Fruit fly (Drosophila melanogaster) whole organism, embryonic: ENCODE measurements around the gene CG5828.

ENCODE experiments used
- Antp ChIP-seq: fragments of 200-800 bp; sonication (Bioruptor generic); optimal IDR thresholded peaks from 3 replicates; lab custom pipeline; 2016; ENCODE audit warnings: missing biosample characterization, missing genetic modification characterization
- C15 ChIP-seq: fragments of 200-800 bp; sonication (Bioruptor generic); IDR thresholded peaks from 3 replicates; pipeline ENCODE4 v1.3.6; 2022; ENCODE audit warnings: missing biosample characterization, missing genetic modification characterization
- CG10274 ChIP-seq: fragments of 200-800 bp; sonication (Bioruptor generic); optimal IDR thresholded peaks from 3 replicates; lab custom pipeline; 2017; ENCODE audit warnings: missing biosample characterization, mild to moderate bottlenecking, missing genetic modification characterization
- CG18476 ChIP-seq: fragments of 200-800 bp; sonication (Bioruptor generic); optimal IDR thresholded peaks from 2 replicates; lab custom pipeline; 2016; ENCODE audit warnings: missing biosample characterization, mild to moderate bottlenecking, missing genetic modification characterization
- CG18619 ChIP-seq: fragments of 200-800 bp; sonication (Bioruptor generic); optimal IDR thresholded peaks from 3 replicates; lab custom pipeline; 2017; ENCODE audit warnings: missing biosample characterization, mild to moderate bottlenecking, missing genetic modification characterization
- CG2116 ChIP-seq: fragments of 200-800 bp; sonication (Bioruptor generic); optimal IDR thresholded peaks from 3 replicates; lab custom pipeline; 2018; ENCODE audit warnings: missing biosample characterization, mild to moderate bottlenecking, missing genetic modification characterization
- CG2129 ChIP-seq: fragments of 200-800 bp; sonication (Bioruptor generic); IDR thresholded peaks from 2 replicates; pipeline ENCODE4 v1.3.6; 2022; ENCODE audit warnings: missing biosample characterization, missing genetic modification characterization; ENCODE audit not compliant: partially characterized antibody
- CG31365 ChIP-seq: fragments of 200-800 bp; sonication (Bioruptor generic); optimal IDR thresholded peaks from 2 replicates; lab custom pipeline; 2018; ENCODE audit warnings: missing biosample characterization, mild to moderate bottlenecking, missing genetic modification characterization
- CG31441 ChIP-seq: fragments of 200-800 bp; sonication (Bioruptor generic); IDR thresholded peaks from 2 replicates; pipeline ENCODE4 v1.3.6; 2022; ENCODE audit warnings: missing biosample characterization, missing genetic modification characterization
- CG32772 ChIP-seq: fragments of 200-800 bp; sonication (Bioruptor generic); IDR thresholded peaks from 2 replicates; pipeline ENCODE4 v1.3.6; 2022; ENCODE audit warnings: missing biosample characterization, missing genetic modification characterization
- CG5953 ChIP-seq: fragments of 200-800 bp; sonication (Bioruptor generic); IDR thresholded peaks from 2 replicates; pipeline ENCODE4 v1.3.6; 2022; ENCODE audit warnings: missing biosample characterization, missing genetic modification characterization
- CG6765 ChIP-seq: fragments of 200-800 bp; sonication (Bioruptor generic); optimal IDR thresholded peaks from 3 replicates; lab custom pipeline; 2017; ENCODE audit warnings: missing biosample characterization, mild to moderate bottlenecking, missing genetic modification characterization
- CG6813 ChIP-seq: fragments of 200-800 bp; sonication (Bioruptor generic); optimal IDR thresholded peaks from 2 replicates; lab custom pipeline; 2017; ENCODE audit warnings: missing biosample characterization, missing genetic modification characterization, mild to moderate bottlenecking, moderate library complexity, missing genetic modification reagents
- CG7928 ChIP-seq: fragments of 200-800 bp; sonication (Bioruptor generic); optimal IDR thresholded peaks from 2 replicates; lab custom pipeline; 2017; ENCODE audit warnings: missing biosample characterization, mild to moderate bottlenecking, missing genetic modification characterization
- Doc2 ChIP-seq: fragments of 200-800 bp; sonication (Bioruptor generic); IDR thresholded peaks from 2 replicates; pipeline ENCODE4 v1.3.6; 2022; ENCODE audit warnings: missing biosample characterization, missing genetic modification characterization
- Doc3 ChIP-seq: fragments of 200-800 bp; sonication (Bioruptor generic); IDR thresholded peaks from 3 replicates; pipeline ENCODE4 v1.3.6; 2022; ENCODE audit warnings: missing biosample characterization, missing genetic modification characterization; ENCODE audit not compliant: partially characterized antibody
- Drgx ChIP-seq: fragments of 200-800 bp; sonication (Bioruptor generic); IDR thresholded peaks from 2 replicates; pipeline ENCODE4 v1.3.6; 2022; ENCODE audit warnings: missing biosample characterization, missing genetic modification characterization
- E2f1 ChIP-seq: fragments of 200-800 bp; sonication (Bioruptor generic); IDR thresholded peaks from 2 replicates; pipeline ENCODE4 v1.3.6; 2022; ENCODE audit warnings: missing biosample characterization, missing genetic modification characterization
- Elba2 ChIP-seq: fragments of 200-800 bp; sonication (Bioruptor generic); optimal IDR thresholded peaks from 3 replicates; lab custom pipeline; 2016; ENCODE audit warnings: missing biosample characterization, missing genetic modification characterization
- Fer1 ChIP-seq: fragments of 200-800 bp; sonication (Bioruptor generic); optimal IDR thresholded peaks from 2 replicates; lab custom pipeline; 2017; ENCODE audit warnings: missing biosample characterization, mild to moderate bottlenecking, missing genetic modification characterization
- Gsc ChIP-seq: fragments of 200-800 bp; sonication (Bioruptor generic); IDR thresholded peaks from 2 replicates; pipeline ENCODE4 v1.3.6; 2022; ENCODE audit warnings: missing biosample characterization, missing genetic modification characterization
- HLHmδ ChIP-seq: fragments of 200-800 bp; sonication (Bioruptor generic); optimal IDR thresholded peaks from 2 replicates; lab custom pipeline; 2018; ENCODE audit warnings: missing biosample characterization, mild to moderate bottlenecking, missing genetic modification characterization, moderate library complexity
- HmgZ ChIP-seq: fragments of 200-800 bp; sonication (Bioruptor generic); optimal IDR thresholded peaks from 2 replicates; lab custom pipeline; 2018; ENCODE audit warnings: missing biosample characterization, mild to moderate bottlenecking, missing genetic modification characterization
- Lpt ChIP-seq: fragments of >200 bp; optimal IDR thresholded peaks from 2 replicates; lab custom pipeline; 2018; ENCODE audit warnings: missing biosample characterization, missing genetic modification characterization
- MBD-R2 ChIP-seq: fragments of 200-800 bp; sonication (Bioruptor generic); IDR thresholded peaks from 2 replicates; pipeline ENCODE4 v1.3.6; 2022; ENCODE audit warnings: missing biosample characterization, missing genetic modification characterization
- Med ChIP-seq: fragments of 200-800 bp; sonication (Bioruptor generic); peaks from one replicate; lab custom pipeline; 2016; ENCODE audit warnings: missing biosample characterization, missing genetic modification characterization, mild to moderate bottlenecking, inconsistent platforms, moderate library complexity
- Sox100B ChIP-seq: fragments of 200-800 bp; sonication (Bioruptor generic); optimal IDR thresholded peaks from 3 replicates; lab custom pipeline; 2018; ENCODE audit warnings: missing biosample characterization, mild to moderate bottlenecking, missing genetic modification characterization
- Ssrp ChIP-seq: fragments of 200-800 bp; sonication (Bioruptor generic); optimal IDR thresholded peaks from 2 replicates; lab custom pipeline; 2018; ENCODE audit warnings: missing biosample characterization, mild to moderate bottlenecking, missing genetic modification characterization, moderate library complexity
- Xbp1 ChIP-seq: fragments of 200-800 bp; sonication (Bioruptor generic); optimal IDR thresholded peaks from 3 replicates; lab custom pipeline; 2016; ENCODE audit warnings: missing biosample characterization, mild to moderate bottlenecking, missing genetic modification characterization
- ash1 ChIP-seq: fragments of 200-800 bp; sonication (Bioruptor generic); optimal IDR thresholded peaks from 2 replicates; lab custom pipeline; 2018; ENCODE audit warnings: missing biosample characterization, mild to moderate bottlenecking, missing genetic modification characterization
- bbx ChIP-seq: fragments of 200-800 bp; sonication (Bioruptor generic); IDR thresholded peaks from 2 replicates; pipeline ENCODE4 v1.3.6; 2022; ENCODE audit warnings: missing biosample characterization, missing genetic modification characterization; ENCODE audit not compliant: partially characterized antibody
- ci ChIP-seq: fragments of 200-800 bp; sonication (Bioruptor generic); IDR thresholded peaks from 3 replicates; pipeline ENCODE4 v1.3.6; 2022; ENCODE audit warnings: missing biosample characterization, missing genetic modification characterization
- crp ChIP-seq, 2 experiments: fragments of 200-800 bp; sonication (Bioruptor generic); optimal IDR thresholded peaks; 2 replicates in 1 of 2; 3 replicates in 1 of 2; lab custom pipeline; 2017; ENCODE audit warnings: missing biosample characterization in 2 of 2, missing genetic modification characterization in 2 of 2, mild to moderate bottlenecking in 1 of 2, moderate library complexity in 1 of 2
- disco-r ChIP-seq: fragments of 200-800 bp; sonication (Bioruptor generic); optimal IDR thresholded peaks from 2 replicates; lab custom pipeline; 2016; ENCODE audit warnings: missing biosample characterization, missing genetic modification characterization
- en ChIP-seq: fragments of 200-800 bp; sonication (Bioruptor generic); optimal IDR thresholded peaks from 2 replicates; lab custom pipeline; 2016; ENCODE audit warnings: missing biosample characterization, missing genetic modification characterization
- gcm2 ChIP-seq: fragments of 200-800 bp; sonication (Bioruptor generic); optimal IDR thresholded peaks from 2 replicates; lab custom pipeline; 2016; ENCODE audit warnings: missing biosample characterization, missing genetic modification characterization
- gem ChIP-seq: fragments of 200-800 bp; sonication (Bioruptor generic); optimal IDR thresholded peaks from 2 replicates; lab custom pipeline; 2019; ENCODE audit warnings: missing biosample characterization, mild to moderate bottlenecking, missing genetic modification characterization, moderate library complexity
- grau ChIP-seq: fragments of 200-800 bp; optimal IDR thresholded peaks from 3 replicates; lab custom pipeline; 2019; ENCODE audit warnings: missing biosample characterization, mild to moderate bottlenecking, missing genetic modification characterization, moderate library complexity
- grn ChIP-seq: fragments of 200-800 bp; sonication (Bioruptor generic); optimal IDR thresholded peaks from 3 replicates; lab custom pipeline; 2017; ENCODE audit warnings: missing biosample characterization, missing genetic modification characterization
- insv ChIP-seq, 2 experiments: fragments of 200-800 bp; sonication (Bioruptor generic); optimal IDR thresholded peaks; 3 replicates each; lab custom pipeline; 2016 to 2018; ENCODE audit warnings: missing biosample characterization in 2 of 2, missing genetic modification characterization in 2 of 2
- kni ChIP-seq: fragments of 200-800 bp; sonication (Bioruptor generic); optimal IDR thresholded peaks from 3 replicates; lab custom pipeline; 2017; ENCODE audit warnings: mild to moderate bottlenecking, missing biosample characterization, missing genetic modification reagents, missing genetic modification characterization
- lbe ChIP-seq: fragments of 200-800 bp; sonication (Bioruptor generic); optimal IDR thresholded peaks from 2 replicates; lab custom pipeline; 2016; ENCODE audit warnings: missing biosample characterization, mild to moderate bottlenecking, missing genetic modification characterization
- lmd ChIP-seq: fragments of 200-800 bp; sonication (Bioruptor generic); IDR thresholded peaks from 2 replicates; pipeline ENCODE4 v1.3.6; 2022; ENCODE audit warnings: missing biosample characterization, missing genetic modification characterization
- ro ChIP-seq: fragments of 200-800 bp; sonication (Bioruptor generic); IDR thresholded peaks from 2 replicates; pipeline ENCODE4 v1.3.6; 2022; ENCODE audit warnings: missing biosample characterization, missing genetic modification characterization
- schlank ChIP-seq: fragments of 200-800 bp; sonication (Bioruptor generic); optimal IDR thresholded peaks from 2 replicates; lab custom pipeline; 2018; ENCODE audit warnings: missing biosample characterization, mild to moderate bottlenecking, missing genetic modification characterization
- sd ChIP-seq: fragments of 200-800 bp; sonication (Bioruptor generic); optimal IDR thresholded peaks from 3 replicates; lab custom pipeline; 2018; ENCODE audit warnings: missing biosample characterization, mild to moderate bottlenecking, missing genetic modification characterization, moderate library complexity
- sim ChIP-seq: fragments of 200-800 bp; sonication (Bioruptor generic); IDR thresholded peaks from 2 replicates; pipeline ENCODE4 v1.3.6; 2022; ENCODE audit warnings: missing biosample characterization, missing genetic modification characterization
- sna ChIP-seq: fragments of 200-800 bp; sonication (Bioruptor generic); IDR thresholded peaks from 2 replicates; pipeline ENCODE4 v1.3.6; 2022; ENCODE audit warnings: missing biosample characterization, missing genetic modification characterization; ENCODE audit not compliant: partially characterized antibody
- so ChIP-seq: fragments of 200-800 bp; sonication (Bioruptor generic); IDR thresholded peaks from 3 replicates; pipeline ENCODE4 v1.3.6; 2022; ENCODE audit warnings: missing biosample characterization, missing genetic modification characterization
- vfl ChIP-seq: fragments of 200-800 bp; sonication (Bioruptor generic); optimal IDR thresholded peaks from 2 replicates; lab custom pipeline; 2016; ENCODE audit warnings: missing biosample characterization, missing genetic modification characterization
- yki ChIP-seq: fragments of >200 bp; optimal IDR thresholded peaks from 3 replicates; lab custom pipeline; 2018
- zen ChIP-seq: fragments of 200-800 bp; sonication (Bioruptor generic); optimal IDR thresholded peaks from 3 replicates; lab custom pipeline; 2018; ENCODE audit warnings: missing biosample characterization, mild to moderate bottlenecking, missing genetic modification characterization, moderate library complexity

CG5828 gene

dm6 chr2L:5054953-5055352 is 38.8 kb upstream of the CG5828 start, which contains the start of the genes CG14036 and His3.3A (continued):
- peak; percentile 86 for TF ChIP-seq MBD-R2
- peak; percentile 41; the same call in 1 of the 2 replicates for TF ChIP-seq E2f1
- no peak for TF ChIP-seq Sox100B (GFP tag; lab: Kevin White, UChicago)
- no peak for TF ChIP-seq Gsc (GFP tag; lab: Robert Waterston, UW)
- no peak for TF ChIP-seq lmd (GFP tag; lab: Robert Waterston, UW)
- peak in 1 of 2 experiments; percentile 77 for TF ChIP-seq crp (GFP tag; optimal IDR thresholded peaks at IDR 0.05; lab: Kevin White, UChicago)
- no peak for TF ChIP-seq Antp (GFP tag; lab: Kevin White, UChicago)
- TF ChIP-seq bbx (GFP tag; lab: Robert Waterston, UW) = peak; percentile 60
- TF ChIP-seq CG18619 (GFP tag; lab: Kevin White, UChicago) = no peak
- peak; percentile 74 for TF ChIP-seq HmgZ (tag; lab: Kevin White, UChicago)
- TF ChIP-seq en = no peak
- TF ChIP-seq so (GFP tag; lab: Robert Waterston, UW) = no peak
- no peak for TF ChIP-seq CG2129 (GFP tag; lab: Robert Waterston, UW)
- no peak for TF ChIP-seq kni
- TF ChIP-seq CG31441 (GFP tag; lab: Robert Waterston, UW) = no peak
- peak; percentile 49; the same call in 1 of the 3 replicates for TF ChIP-seq Doc3 (GFP tag; lab: Robert Waterston, UW)
- peak; percentile 66 for TF ChIP-seq sna (GFP tag; lab: Robert Waterston, UW)
- peak; percentile 13 for TF ChIP-seq ash1 (GFP tag; lab: Kevin White, UChicago)
- TF ChIP-seq CG7928 (GFP tag; lab: Kevin White, UChicago) = peak; percentile 1
- no peak for TF ChIP-seq sim (GFP tag; lab: Robert Waterston, UW)
- TF ChIP-seq HLHmδ = peak; percentile 74
- TF ChIP-seq CG5953 (GFP tag; lab: Robert Waterston, UW) = no peak
- TF ChIP-seq CG18476 = no peak
- no peak for TF ChIP-seq Ssrp (tag; lab: Kevin White, UChicago)
- no peak for TF ChIP-seq C15 (GFP tag; lab: Robert Waterston, UW)
- no peak for TF ChIP-seq Drgx
- TF ChIP-seq CG6765 (GFP tag; lab: Kevin White, UChicago) = no peak
- TF ChIP-seq lbe (GFP tag; lab: Kevin White, UChicago) = no peak
- no peak for TF ChIP-seq grn
- no peak for TF ChIP-seq Elba2 (GFP tag; lab: Kevin White, UChicago)
- TF ChIP-seq Fer1 = peak; percentile 48
- TF ChIP-seq yki (lab: Kevin White, UChicago) = no peak
- TF ChIP-seq disco-r (GFP tag; lab: Kevin White, UChicago) = no peak
- TF ChIP-seq Xbp1 (GFP tag; lab: Kevin White, UChicago) = peak; percentile 18
- TF ChIP-seq vfl = no peak
- no peak for TF ChIP-seq CG10274 (GFP tag; lab: Kevin White, UChicago)
- peak in 1 of 2 experiments; percentile 14 for TF ChIP-seq insv (GFP tag; optimal IDR thresholded peaks at IDR 0.05; lab: Kevin White, UChicago)
- TF ChIP-seq gem (tag; lab: Kevin White, UChicago) = peak; percentile 5
- peak; percentile 87 for TF ChIP-seq Med (GFP tag; lab: Kevin White, UChicago)
- TF ChIP-seq CG6813 = no peak
- peak; percentile 86 for TF ChIP-seq sd
- no peak for TF ChIP-seq CG32772 (GFP tag; lab: Robert Waterston, UW)
- peak; percentile 25 for TF ChIP-seq zen (tag; lab: Kevin White, UChicago)
- peak; percentile 90 for TF ChIP-seq CG2116 (GFP tag; lab: Kevin White, UChicago)
- TF ChIP-seq CG31365 (tag; lab: Kevin White, UChicago) = no peak
- no peak for TF ChIP-seq schlank (tag; lab: Kevin White, UChicago)
- no peak for TF ChIP-seq gcm2 (GFP tag; lab: Kevin White, UChicago)
- TF ChIP-seq grau (tag; lab: Kevin White, UChicago) = peak; percentile 15
- TF ChIP-seq ci (GFP tag; lab: Robert Waterston, UW) = peak; percentile 58; the same call in 1 of the 3 replicates
- no peak for TF ChIP-seq ro (GFP tag; lab: Robert Waterston, UW)
- TF ChIP-seq Doc2 (GFP tag; lab: Robert Waterston, UW) = no peak
- TF ChIP-seq Lpt (GFP tag; lab: Kevin White, UChicago) = no peak
